Worm (Caenorhabditis elegans) whole organism, L2 larva: Measurements from ENCODE around the gene ZK6.8.

Source experiments
- Y55F3AM.14 ChIP-seq: fragments of 200-800 bp; sonication (Bioruptor generic); optimal IDR thresholded peaks from 2 replicates; lab custom pipeline; 2018; ENCODE audit warnings: mild to moderate bottlenecking, missing genetic modification characterization, missing compliant biosample characterization
- egl-27 ChIP-seq: sonication (generic microtip); optimal IDR thresholded peaks from 3 replicates; lab custom pipeline; 2017; ENCODE audit warnings: missing biosample characterization, missing genetic modification reagents, missing genetic modification characterization
- lin-11 ChIP-seq: fragments of 150-350 bp; sonication (generic microtip); optimal IDR thresholded peaks from 2 replicates; lab custom pipeline; 2014; ENCODE audit warnings: missing biosample characterization, missing genetic modification characterization, inconsistent platforms, mixed read lengths
- nhr-11 ChIP-seq: fragments of 150-350 bp; optimal IDR thresholded peaks from 2 replicates; lab custom pipeline; 2014; ENCODE audit warnings: missing biosample characterization, missing genetic modification characterization
- skn-1 ChIP-seq: sonication (generic microtip); optimal IDR thresholded peaks from 2 replicates; lab custom pipeline; 2017; ENCODE audit warnings: missing biosample characterization, missing genetic modification characterization
- snpc-4 ChIP-seq: fragments of 150-350 bp; optimal IDR thresholded peaks from 2 replicates; lab custom pipeline; 2014; ENCODE audit warnings: missing biosample characterization, missing genetic modification characterization

- TF ChIP-seq snpc-4 (tag; lab: Kevin White, UChicago) (no peak), Y55F3AM.14 (GFP tag; lab: Kevin White, UChicago) (no peak), egl-27 (no peak), skn-1 (tag; lab: Kevin White, UChicago) (no peak), lin-11 (tag; lab: Kevin White, UChicago) (no peak), nhr-11 (no peak)
These were observed 36.7 kb downstream of the ZK6.8 start, which contains the start of gene Y39D8A.1 for ce11 chrV:418432-418831.
